Worm (Caenorhabditis elegans) whole organism, L2 larva: ENCODE results near the gene sedl-1.

Source experiments
- C34F6.9 ChIP-seq: fragments of 150-350 bp; optimal IDR thresholded peaks from 2 replicates; lab custom pipeline; 2014; ENCODE audit warnings: missing biosample characterization, missing genetic modification characterization
- F13H6.1 ChIP-seq: sonication (generic microtip); optimal IDR thresholded peaks from 2 replicates; lab custom pipeline; 2016; ENCODE audit warnings: missing genetic modification characterization, missing compliant biosample characterization
- Y55F3AM.14 ChIP-seq: fragments of 200-800 bp; sonication (Bioruptor generic); optimal IDR thresholded peaks from 2 replicates; lab custom pipeline; 2018; ENCODE audit warnings: mild to moderate bottlenecking, missing genetic modification characterization, missing compliant biosample characterization
- ZK546.5 ChIP-seq: sonication (generic microtip); optimal IDR thresholded peaks from 2 replicates; lab custom pipeline; 2017; ENCODE audit warnings: missing biosample characterization, missing genetic modification characterization
- alr-1 ChIP-seq: fragments of 150-350 bp; optimal IDR thresholded peaks from 2 replicates; lab custom pipeline; 2014; ENCODE audit warnings: missing biosample characterization, missing genetic modification characterization
- ama-1 ChIP-seq: fragments of 150-350 bp; optimal IDR thresholded peaks from 2 replicates; lab custom pipeline; 2018; ENCODE audit warnings: inconsistent platforms
- blmp-1 ChIP-seq: sonication (generic microtip); optimal IDR thresholded peaks from 2 replicates; lab custom pipeline; 2017; ENCODE audit warnings: missing genetic modification characterization, mild to moderate bottlenecking, missing compliant biosample characterization, antibody characterized with exemption, moderate library complexity; ENCODE audit not compliant: insufficient read depth
- crh-2 ChIP-seq: sonication (generic microtip); optimal IDR thresholded peaks from 2 replicates; lab custom pipeline; 2017; ENCODE audit warnings: missing biosample characterization, missing genetic modification characterization
- egl-27 ChIP-seq: sonication (generic microtip); optimal IDR thresholded peaks from 3 replicates; lab custom pipeline; 2017; ENCODE audit warnings: missing biosample characterization, missing genetic modification reagents, missing genetic modification characterization
- elt-1 ChIP-seq: fragments of 150-350 bp; optimal IDR thresholded peaks from 2 replicates; lab custom pipeline; 2014; ENCODE audit warnings: missing biosample characterization, missing genetic modification characterization
- elt-3 ChIP-seq: sonication (generic microtip); optimal IDR thresholded peaks from 2 replicates; lab custom pipeline; 2017; ENCODE audit warnings: missing biosample characterization, missing genetic modification characterization
- fos-1 ChIP-seq: fragments of 150-350 bp; optimal IDR thresholded peaks from 2 replicates; lab custom pipeline; 2014; ENCODE audit warnings: missing biosample characterization, missing genetic modification characterization
- gmeb-1 ChIP-seq: fragments of 150-350 bp; optimal IDR thresholded peaks from 2 replicates; lab custom pipeline; 2014; ENCODE audit warnings: missing biosample characterization, missing genetic modification characterization
- lin-11 ChIP-seq: fragments of 150-350 bp; sonication (generic microtip); optimal IDR thresholded peaks from 2 replicates; lab custom pipeline; 2014; ENCODE audit warnings: missing biosample characterization, missing genetic modification characterization, inconsistent platforms, mixed read lengths
- lin-13 ChIP-seq: fragments of 150-350 bp; optimal IDR thresholded peaks from 2 replicates; lab custom pipeline; 2014; ENCODE audit warnings: missing biosample characterization, missing genetic modification reagents, missing genetic modification characterization
- lsy-2 ChIP-seq, 2 experiments: fragments of 150-350 bp in 1 of 2; sonication (generic microtip) in 1 of 2; optimal IDR thresholded peaks; 2 replicates each; lab custom pipeline; 2014 to 2017; ENCODE audit warnings: missing biosample characterization in 2 of 2, missing genetic modification characterization in 2 of 2
- mab-5 ChIP-seq: fragments of 150-350 bp; optimal IDR thresholded peaks from 2 replicates; lab custom pipeline; 2014; ENCODE audit warnings: missing biosample characterization, missing genetic modification characterization
- mdl-1 ChIP-seq, 2 experiments: fragments of 150-350 bp in 1 of 2; sonication (generic microtip) in 1 of 2; optimal IDR thresholded peaks; 2 replicates each; lab custom pipeline; 2017; ENCODE audit warnings: missing biosample characterization in 2 of 2, missing genetic modification characterization in 2 of 2
- nhr-11 ChIP-seq: fragments of 150-350 bp; optimal IDR thresholded peaks from 2 replicates; lab custom pipeline; 2014; ENCODE audit warnings: missing biosample characterization, missing genetic modification characterization
- nhr-12 ChIP-seq: fragments of 150-350 bp; optimal IDR thresholded peaks from 2 replicates; lab custom pipeline; 2014; ENCODE audit warnings: missing biosample characterization, missing genetic modification characterization
- nhr-129 ChIP-seq: fragments of 150-350 bp; optimal IDR thresholded peaks from 2 replicates; lab custom pipeline; 2014; ENCODE audit warnings: missing biosample characterization, missing genetic modification characterization
- nhr-21 ChIP-seq: fragments of 150-350 bp; optimal IDR thresholded peaks from 2 replicates; lab custom pipeline; 2014; ENCODE audit warnings: missing biosample characterization, missing genetic modification characterization
- nhr-23 ChIP-seq: fragments of 150-350 bp; optimal IDR thresholded peaks from 2 replicates; lab custom pipeline; 2014; ENCODE audit warnings: missing biosample characterization, missing genetic modification reagents, missing genetic modification characterization
- nhr-237 ChIP-seq: fragments of 150-350 bp; optimal IDR thresholded peaks from 2 replicates; lab custom pipeline; 2014; ENCODE audit warnings: missing biosample characterization, missing genetic modification characterization
- nhr-25 ChIP-seq: fragments of 150-350 bp; sonication (generic microtip); optimal IDR thresholded peaks from 3 replicates; lab custom pipeline; 2014; ENCODE audit warnings: missing biosample characterization, missing genetic modification characterization
- peb-1 ChIP-seq: fragments of 150-350 bp; optimal IDR thresholded peaks from 2 replicates; lab custom pipeline; 2014; ENCODE audit warnings: missing biosample characterization, missing genetic modification characterization
- sem-4 ChIP-seq: fragments of 150-350 bp; optimal IDR thresholded peaks from 2 replicates; lab custom pipeline; 2014; ENCODE audit warnings: missing biosample characterization, missing genetic modification reagents, missing genetic modification characterization
- skn-1 ChIP-seq: sonication (generic microtip); optimal IDR thresholded peaks from 2 replicates; lab custom pipeline; 2017; ENCODE audit warnings: missing biosample characterization, missing genetic modification characterization
- sma-3 ChIP-seq: sonication (generic microtip); optimal IDR thresholded peaks from 2 replicates; lab custom pipeline; 2016; ENCODE audit warnings: missing genetic modification reagents, missing genetic modification characterization, missing compliant biosample characterization
- sma-9 ChIP-seq, 2 experiments: fragments of 150-350 bp in 1 of 2; sonication (generic microtip) in 1 of 2; optimal IDR thresholded peaks; 2 replicates each; lab custom pipeline; 2014 to 2016; ENCODE audit warnings: missing genetic modification characterization in 2 of 2, mild to moderate bottlenecking in 1 of 2, missing biosample characterization in 1 of 2, missing compliant biosample characterization in 1 of 2, missing genetic modification reagents in 1 of 2, moderate library complexity in 1 of 2
- snpc-4 ChIP-seq: fragments of 150-350 bp; optimal IDR thresholded peaks from 2 replicates; lab custom pipeline; 2014; ENCODE audit warnings: missing biosample characterization, missing genetic modification characterization
- unc-39 ChIP-seq: fragments of 150-350 bp; optimal IDR thresholded peaks from 2 replicates; lab custom pipeline; 2014; ENCODE audit warnings: missing biosample characterization, missing genetic modification characterization
- unc-55 ChIP-seq: fragments of 150-350 bp; sonication (generic microtip); optimal IDR thresholded peaks from 3 replicates; lab custom pipeline; 2014; ENCODE audit warnings: missing biosample characterization, missing genetic modification reagents, missing genetic modification characterization
- ztf-11 ChIP-seq: sonication (generic microtip); optimal IDR thresholded peaks from 2 replicates; lab custom pipeline; 2017; ENCODE audit warnings: missing biosample characterization, missing genetic modification characterization
- ztf-4 ChIP-seq: fragments of 150-350 bp; optimal IDR thresholded peaks from 2 replicates; lab custom pipeline; 2014; ENCODE audit warnings: missing biosample characterization, missing genetic modification characterization

sedl-1 gene

ce11 chrX:1453770-1454169 is 13.7 kb upstream of the sedl-1 start, which contains the start of gene cebp-1:
cebp-1 (minus strand) TSS chrX:1453868.
- TF ChIP-seq nhr-12 (tag; lab: Kevin White, UChicago) (no peak), sma-3 (GFP tag; lab: Kevin White, UChicago) (peak; percentile 23), unc-55 (peak; percentile 36), lsy-2 (tag; optimal IDR thresholded peaks at IDR 0.05; lab: Kevin White, UChicago) (peak in 1 of 2 experiments; percentile 7), egl-27 (peak; percentile 33), blmp-1 (tag; lab: Kevin White, UChicago) (peak; percentile 63), fos-1 (tag; lab: Kevin White, UChicago) (peak; percentile 89), ZK546.5 (no peak), F13H6.1 (tag; lab: Kevin White, UChicago) (peak; percentile 18), lin-11 (tag; lab: Kevin White, UChicago) (no peak), ama-1 (lab: Kevin White, UChicago) (peak; percentile 30), Y55F3AM.14 (no peak), sma-9 (GFP tag; optimal IDR thresholded peaks at IDR 0.05; lab: Kevin White, UChicago) (peak; percentile 85), sma-9 (tag; optimal IDR thresholded peaks at IDR 0.05; lab: Kevin White, UChicago) (no peak)
- TF ChIP-seq, all 48 proteins: peak for 9

- TF ChIP-seq nhr-237 (tag; lab: Kevin White, UChicago), result no peak
- no peak for TF ChIP-seq nhr-12 (tag; lab: Kevin White, UChicago)
- TF ChIP-seq ztf-4 (tag; lab: Kevin White, UChicago), result peak; percentile 32
- peak; percentile 83 for TF ChIP-seq ama-1 (lab: Kevin White, UChicago)
- peak; percentile 20 for TF ChIP-seq F13H6.1 (tag; lab: Kevin White, UChicago)
These were observed 11.9 kb upstream of the sedl-1 start for ce11 chrX:1451816-1452602.

DNA sequence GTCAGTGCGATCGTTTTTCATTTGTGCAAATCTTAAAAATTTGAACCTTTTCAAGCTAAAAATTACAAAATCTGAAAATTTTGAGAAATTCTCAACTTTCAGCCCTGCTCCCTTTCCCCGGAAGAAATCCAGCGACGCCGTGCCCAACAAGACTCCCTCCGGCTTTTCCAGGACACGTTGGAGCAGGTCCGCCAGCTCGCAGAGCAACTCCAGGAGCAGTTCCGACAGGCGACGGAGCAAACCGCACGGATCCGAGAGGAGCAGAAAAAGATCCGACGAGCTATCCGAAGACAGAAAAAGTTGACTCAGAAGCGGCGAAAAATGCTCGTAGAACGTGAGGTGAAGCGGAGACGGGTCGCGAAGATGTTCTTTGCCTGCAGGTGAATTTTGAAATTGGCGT is 11.2 kb upstream of the sedl-1 start:
- TF ChIP-seq nhr-11 (no peak), C34F6.9 (tag; lab: Kevin White, UChicago) (no peak), unc-39 (tag; lab: Kevin White, UChicago) (no peak), elt-3 (tag; lab: Kevin White, UChicago) (no peak), sma-9 (GFP tag; optimal IDR thresholded peaks at IDR 0.05; lab: Kevin White, UChicago) (no peak), sma-9 (tag; optimal IDR thresholded peaks at IDR 0.05; lab: Kevin White, UChicago) (no peak), Y55F3AM.14 (no peak), gmeb-1 (tag; lab: Kevin White, UChicago) (no peak), F13H6.1 (tag; lab: Kevin White, UChicago) (no peak), ama-1 (lab: Kevin White, UChicago) (no peak), egl-27 (no peak)

ce11 chrX:1450352-1450818 is 10.3 kb upstream of the sedl-1 start, which contains the start of gene W05H7.1:
W05H7.1 (plus strand) TSS chrX:1450768.
- peak; percentile 60 for TF ChIP-seq C34F6.9 (tag; lab: Kevin White, UChicago)
- TF ChIP-seq ztf-11 (tag; lab: Kevin White, UChicago), result no peak
- TF ChIP-seq nhr-129 (tag; lab: Kevin White, UChicago), result peak; percentile 70
- TF ChIP-seq unc-55, result peak; percentile 72
- peak; percentile 41 for TF ChIP-seq lin-11 (tag; lab: Kevin White, UChicago)
- TF ChIP-seq peb-1 (tag; lab: Kevin White, UChicago), result no peak
- TF ChIP-seq crh-2, result peak; percentile 51
- peak; percentile 38 for TF ChIP-seq nhr-25 (tag; lab: Kevin White, UChicago)
- TF ChIP-seq sem-4 (tag; lab: Kevin White, UChicago), result no peak
- TF ChIP-seq F13H6.1 (tag; lab: Kevin White, UChicago), result peak; percentile 37
- peak in 1 of 2 experiments; percentile 22 for TF ChIP-seq mdl-1 (tag; optimal IDR thresholded peaks at IDR 0.05; lab: Kevin White, UChicago)
- TF ChIP-seq fos-1 (tag; lab: Kevin White, UChicago), result peak; percentile 18
- peak; percentile 14 for TF ChIP-seq lin-13 (GFP tag; lab: Kevin White, UChicago)
- TF ChIP-seq lsy-2 (tag; optimal IDR thresholded peaks at IDR 0.05; lab: Kevin White, UChicago), result peak in 1 of 2 experiments; percentile 51
- TF ChIP-seq sma-3 (GFP tag; lab: Kevin White, UChicago), result peak; percentile 3
- TF ChIP-seq sma-9 (GFP tag; optimal IDR thresholded peaks at IDR 0.05; lab: Kevin White, UChicago), result peak; percentile 28
- no peak for TF ChIP-seq sma-9 (tag; optimal IDR thresholded peaks at IDR 0.05; lab: Kevin White, UChicago)

DNA sequence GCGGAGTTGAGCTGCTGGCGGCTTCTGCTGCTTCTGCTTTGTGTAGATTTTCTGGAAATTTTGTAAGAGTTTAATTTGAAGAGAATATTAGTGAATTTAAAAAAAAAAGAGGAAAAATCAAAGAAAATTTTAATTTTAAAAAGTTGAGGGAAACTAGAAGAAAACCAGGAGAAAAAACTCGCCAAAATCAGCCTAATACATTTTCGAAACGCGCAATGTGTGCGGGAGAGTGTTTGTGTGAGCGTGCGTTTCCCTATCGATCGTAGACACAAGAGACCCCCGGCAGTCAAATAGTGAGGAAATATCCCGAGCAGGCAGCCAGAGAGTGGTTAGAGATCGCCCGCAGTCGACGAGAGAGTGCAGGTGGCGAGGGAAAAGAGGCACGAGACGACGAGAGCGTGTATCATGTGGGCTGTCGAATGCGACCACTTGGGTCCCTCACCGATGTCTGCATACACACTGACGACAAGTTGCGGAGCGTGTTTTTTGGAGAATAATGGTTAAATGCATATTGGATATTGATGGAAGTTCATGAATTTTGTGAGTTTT is 6.6 kb upstream of the sedl-1 start, which contains the start of gene zfp-3:
Gene zfp-3 (minus strand): TSS at position 51 of the 549 bp plus-strand sequence.
- TF ChIP-seq peb-1 (tag; lab: Kevin White, UChicago) (no peak), crh-2 (peak; percentile 94), F13H6.1 (tag; lab: Kevin White, UChicago) (peak; percentile 98), sma-9 (GFP tag; optimal IDR thresholded peaks at IDR 0.05; lab: Kevin White, UChicago) (peak; percentile 96), sma-9 (tag; optimal IDR thresholded peaks at IDR 0.05; lab: Kevin White, UChicago) (no peak), lin-11 (tag; lab: Kevin White, UChicago) (peak; percentile 97), mdl-1 (tag; optimal IDR thresholded peaks at IDR 0.05; lab: Kevin White, UChicago) (peak; percentile 97), snpc-4 (tag; lab: Kevin White, UChicago) (peak; percentile 84), elt-1 (tag; lab: Kevin White, UChicago) (no peak), alr-1 (tag; lab: Kevin White, UChicago) (no peak), nhr-12 (tag; lab: Kevin White, UChicago) (no peak), C34F6.9 (tag; lab: Kevin White, UChicago) (peak; percentile 98), mab-5 (tag; lab: Kevin White, UChicago) (peak; percentile 92), nhr-11 (no peak), sem-4 (tag; lab: Kevin White, UChicago) (peak; percentile 87), nhr-25 (tag; lab: Kevin White, UChicago) (peak; percentile 96), nhr-21 (tag; lab: Kevin White, UChicago) (peak; percentile 95), unc-39 (tag; lab: Kevin White, UChicago) (no peak), skn-1 (tag; lab: Kevin White, UChicago) (peak; percentile 66), ztf-11 (tag; lab: Kevin White, UChicago) (peak; percentile 14), lsy-2 (tag; optimal IDR thresholded peaks at IDR 0.05; lab: Kevin White, UChicago) (peak; percentile 77 to 94), fos-1 (tag; lab: Kevin White, UChicago) (peak; percentile 97), gmeb-1 (tag; lab: Kevin White, UChicago) (peak; percentile 85), blmp-1 (tag; lab: Kevin White, UChicago) (peak; percentile 84), nhr-23 (tag; lab: Kevin White, UChicago) (no peak)
